Fruit fly (Drosophila melanogaster): ENCODE data around the gene CG7091.
A peak's percentile ranks its signal among the peaks of the same experiment; 100 is the strongest.

CG7091 gene

dm6 chr3R:12988411-12988810, 10.6 kb downstream of the CG7091 start, which contains the start of gene CG14383:
Gene CG14383 (minus strand): TSS chr3R:12988511.
- no peak for TF ChIP-seq kay (GFP tag; ENCODE audit: borderline replicate concordance)
- TF ChIP-seq Clk (GFP tag; optimal IDR thresholded peaks at IDR 0.05) = no peak
- TF ChIP-seq Mnt (GFP tag; optimal IDR thresholded peaks at IDR 0.05) = no peak
- no peak for TF ChIP-seq Hr96 (GFP tag; optimal IDR thresholded peaks at IDR 0.05)

dm6 chr3R:12993018-12993417, 15.2 kb downstream of the CG7091 start, which contains the start of gene yellow-f:
Gene yellow-f (minus strand): TSS chr3R:12993201.
- TF ChIP-seq CG33017 (tag; optimal IDR thresholded peaks at IDR 0.05) = no peak
- no peak for TF ChIP-seq cic (GFP tag; optimal IDR thresholded peaks at IDR 0.05)
- TF ChIP-seq cnc (optimal IDR thresholded peaks at IDR 0.05) = no peak
- no peak for TF ChIP-seq kay (GFP tag; ENCODE audit: borderline replicate concordance)
- TF ChIP-seq tj (GFP tag; optimal IDR thresholded peaks at IDR 0.05) = no peak
- no peak for TF ChIP-seq bab1 (GFP tag; optimal IDR thresholded peaks at IDR 0.05)
- no peak for TF ChIP-seq CG12768 (GFP tag; optimal IDR thresholded peaks at IDR 0.05)
- no peak for TF ChIP-seq CG14711 (tag; optimal IDR thresholded peaks at IDR 0.05)
- TF ChIP-seq CG7101 (tag; optimal IDR thresholded peaks at IDR 0.05) = no peak
- TF ChIP-seq CG1620 (GFP tag; optimal IDR thresholded peaks at IDR 0.05) = no peak
- no peak for TF ChIP-seq CG5204 (GFP tag; optimal IDR thresholded peaks at IDR 0.05)
- no peak for TF ChIP-seq ovo (GFP tag; optimal IDR thresholded peaks at IDR 0.05)
- no peak for TF ChIP-seq Hr96 (GFP tag; optimal IDR thresholded peaks at IDR 0.05)
- TF ChIP-seq Clk (GFP tag; optimal IDR thresholded peaks at IDR 0.05) = no peak

- no peak for TF ChIP-seq CG1620 (GFP tag; optimal IDR thresholded peaks at IDR 0.05)
- TF ChIP-seq Clk (GFP tag; optimal IDR thresholded peaks at IDR 0.05) = no peak
- no peak for TF ChIP-seq tj (GFP tag; optimal IDR thresholded peaks at IDR 0.05)
- no peak for TF ChIP-seq pad (GFP tag; optimal IDR thresholded peaks at IDR 0.05)
- no peak for TF ChIP-seq CG7045 (GFP tag; optimal IDR thresholded peaks at IDR 0.05)
- no peak for TF ChIP-seq toe (GFP tag; optimal IDR thresholded peaks at IDR 0.05)
- TF ChIP-seq cic (GFP tag; optimal IDR thresholded peaks at IDR 0.05) = no peak
- TF ChIP-seq bab1 (GFP tag; optimal IDR thresholded peaks at IDR 0.05) = no peak
Observed at dm6 chr3R:12995047-12995446, 17.2 kb downstream of the CG7091 start, which contains the start of gene yellow-f2. Gene yellow-f2 (minus strand): TSS chr3R:12995147.

- TF ChIP-seq bab1 (GFP tag; optimal IDR thresholded peaks at IDR 0.05) (peak; percentile 44), Clk (GFP tag; optimal IDR thresholded peaks at IDR 0.05) (no peak), CG12768 (GFP tag; optimal IDR thresholded peaks at IDR 0.05) (no peak), CG14711 (tag; optimal IDR thresholded peaks at IDR 0.05) (no peak), kay (GFP tag; ENCODE audit: borderline replicate concordance) (no peak)
Observed at dm6 chr3R:12995522-12995921, 17.7 kb downstream of the CG7091 start, which contains the start of gene CG7488. Gene CG7488 (plus strand): TSS chr3R:12995620.

- TF ChIP-seq tj (GFP tag; optimal IDR thresholded peaks at IDR 0.05) (peak; percentile 17), Hr96 (GFP tag; optimal IDR thresholded peaks at IDR 0.05) (peak; percentile 52), bab1 (GFP tag; optimal IDR thresholded peaks at IDR 0.05) (peak; percentile 5), CG11617 (GFP tag; optimal IDR thresholded peaks at IDR 0.05) (peak; percentile 34), CG1620 (GFP tag; optimal IDR thresholded peaks at IDR 0.05) (no peak), Clk (GFP tag; optimal IDR thresholded peaks at IDR 0.05) (no peak), Mnt (GFP tag; optimal IDR thresholded peaks at IDR 0.05) (peak; percentile 56), pad (GFP tag; optimal IDR thresholded peaks at IDR 0.05) (no peak), CG14711 (tag; optimal IDR thresholded peaks at IDR 0.05) (peak; percentile 84), toe (GFP tag; optimal IDR thresholded peaks at IDR 0.05) (peak; percentile 27), cic (GFP tag; optimal IDR thresholded peaks at IDR 0.05) (peak; percentile 14)
Observed at dm6 chr3R:12997550-12998233, 19.9 kb downstream of the CG7091 start, which contains the start of the genes CG17327, CG44194 and CG7518. Gene CG17327 (minus strand): TSS chr3R:12997726. Gene CG44194 (minus strand): TSS chr3R:12997726. Gene CG7518 (plus strand): TSS chr3R:12998089.

- TF ChIP-seq CG7101 (tag; optimal IDR thresholded peaks at IDR 0.05) (no peak), bab1 (GFP tag; optimal IDR thresholded peaks at IDR 0.05) (no peak), Clk (GFP tag; optimal IDR thresholded peaks at IDR 0.05) (no peak), kay (GFP tag; ENCODE audit: borderline replicate concordance) (no peak), CG1620 (GFP tag; optimal IDR thresholded peaks at IDR 0.05) (no peak), toe (GFP tag; optimal IDR thresholded peaks at IDR 0.05) (no peak), CG14711 (tag; optimal IDR thresholded peaks at IDR 0.05) (no peak), CG33017 (tag; optimal IDR thresholded peaks at IDR 0.05) (no peak), pad (GFP tag; optimal IDR thresholded peaks at IDR 0.05) (no peak), CG7045 (GFP tag; optimal IDR thresholded peaks at IDR 0.05) (no peak), cic (GFP tag; optimal IDR thresholded peaks at IDR 0.05) (no peak), CG12768 (GFP tag; optimal IDR thresholded peaks at IDR 0.05) (no peak), cnc (optimal IDR thresholded peaks at IDR 0.05) (no peak), ovo (GFP tag; optimal IDR thresholded peaks at IDR 0.05) (no peak), CG11617 (GFP tag; optimal IDR thresholded peaks at IDR 0.05) (no peak), CG5204 (GFP tag; optimal IDR thresholded peaks at IDR 0.05) (no peak), Hr96 (GFP tag; optimal IDR thresholded peaks at IDR 0.05) (no peak), Mnt (GFP tag; optimal IDR thresholded peaks at IDR 0.05) (no peak), Crg-1 (GFP tag; optimal IDR thresholded peaks at IDR 0.05) (no peak), tj (GFP tag; optimal IDR thresholded peaks at IDR 0.05) (no peak)
Observed at dm6 chr3R:12998234-12998591, 20.4 kb downstream of the CG7091 start.

dm6 chr3R:13009595-13009994, 31.8 kb downstream of the CG7091 start, which contains the start of gene CG11656:
Gene CG11656 (plus strand): TSS chr3R:13009895.
- TF ChIP-seq cnc (optimal IDR thresholded peaks at IDR 0.05) (no peak), CG12768 (GFP tag; optimal IDR thresholded peaks at IDR 0.05) (no peak), CG5204 (GFP tag; optimal IDR thresholded peaks at IDR 0.05) (no peak), toe (GFP tag; optimal IDR thresholded peaks at IDR 0.05) (no peak), Mnt (GFP tag; optimal IDR thresholded peaks at IDR 0.05) (no peak), bab1 (GFP tag; optimal IDR thresholded peaks at IDR 0.05) (no peak), kay (GFP tag; ENCODE audit: borderline replicate concordance) (no peak), tj (GFP tag; optimal IDR thresholded peaks at IDR 0.05) (no peak)

All from whole organism, adult.